Fruit fly (Drosophila melanogaster) ovary, adult (tissue): ENCODE measurements around the gene CalpB.

Experiments used
- CG17801 ChIP-seq: fragments of 200-800 bp; optimal IDR thresholded peaks from 2 replicates; lab custom pipeline; 2019; ENCODE audit warnings: missing biosample characterization, mild to moderate bottlenecking, missing genetic modification characterization, moderate library complexity; ENCODE audit not compliant: partially characterized antibody

Gene CalpB

DNA sequence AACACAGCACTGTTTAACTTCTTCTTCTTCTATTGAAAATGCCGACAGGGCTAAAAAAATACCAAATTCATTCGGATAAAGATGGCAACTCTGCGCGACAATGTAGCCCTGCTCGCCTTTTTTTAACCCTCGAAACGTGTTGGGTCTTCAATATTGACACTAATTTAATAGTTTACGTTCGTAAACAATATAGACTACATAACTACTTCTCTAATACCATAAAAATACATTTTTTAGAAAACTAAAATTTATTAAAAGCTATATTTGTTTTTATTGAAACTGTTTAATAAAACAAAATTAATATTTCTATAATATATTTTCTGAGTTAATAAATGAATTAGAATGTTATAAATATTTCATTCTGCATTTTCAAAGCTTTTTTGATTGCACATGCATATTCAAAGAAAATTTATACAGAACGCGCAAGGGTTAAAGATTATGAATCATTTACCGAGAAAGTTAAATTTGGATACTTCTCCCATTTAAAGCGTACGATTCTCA is at the start of gene CalpB, which contains the start of gene Taf2:
Gene CalpB (plus strand): TSS at position 133 of the 501 bp plus-strand sequence.
Gene Taf2 (minus strand): TSS at position 54 of the 501 bp plus-strand sequence.
- peak; percentile 93 for TF ChIP-seq CG17801 (GFP tag; lab: Kevin White, UChicago)

DNA sequence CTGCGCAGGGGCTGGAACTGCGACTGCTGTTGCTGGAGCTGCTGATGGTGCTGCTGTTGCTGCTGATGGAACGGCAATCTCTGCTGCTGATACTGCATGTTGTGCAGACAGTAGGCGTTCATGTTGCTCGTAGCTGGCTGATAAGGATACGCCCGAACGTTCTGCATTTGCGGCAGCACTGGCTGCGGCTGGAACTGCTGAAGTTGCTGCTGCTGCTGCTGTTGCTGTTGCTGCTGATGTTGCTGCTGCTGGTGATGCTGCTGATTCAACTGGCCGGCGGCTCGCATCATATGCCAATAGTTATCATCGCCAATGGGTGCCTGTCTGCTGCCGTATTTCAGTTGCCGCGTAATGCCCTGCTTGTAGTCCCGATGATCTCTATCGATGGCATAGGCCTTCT is 47.9 kb upstream of the CalpB start:
- no peak for TF ChIP-seq CG17801 (GFP tag; lab: Kevin White, UChicago)

DNA sequence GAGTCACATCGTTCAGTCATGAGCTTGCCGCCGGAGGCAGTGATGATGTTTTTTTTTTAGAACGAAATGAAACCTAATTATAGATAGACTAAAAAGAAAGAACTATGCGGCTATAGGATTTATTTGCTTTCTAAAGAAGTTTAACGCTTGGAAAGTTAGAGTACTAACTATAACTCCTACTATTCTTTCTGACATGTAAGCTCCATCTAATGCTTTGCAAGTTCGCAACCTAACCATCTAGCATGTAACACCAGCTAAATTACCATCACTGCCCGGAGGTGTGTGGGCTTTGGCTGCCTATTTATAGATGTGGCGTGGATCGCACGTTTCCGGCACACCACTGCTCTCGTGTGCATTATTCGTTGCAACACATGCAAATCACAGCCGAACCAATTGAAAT is 46.5 kb upstream of the CalpB start:
- TF ChIP-seq CG17801 (GFP tag; lab: Kevin White, UChicago): no peak

DNA sequence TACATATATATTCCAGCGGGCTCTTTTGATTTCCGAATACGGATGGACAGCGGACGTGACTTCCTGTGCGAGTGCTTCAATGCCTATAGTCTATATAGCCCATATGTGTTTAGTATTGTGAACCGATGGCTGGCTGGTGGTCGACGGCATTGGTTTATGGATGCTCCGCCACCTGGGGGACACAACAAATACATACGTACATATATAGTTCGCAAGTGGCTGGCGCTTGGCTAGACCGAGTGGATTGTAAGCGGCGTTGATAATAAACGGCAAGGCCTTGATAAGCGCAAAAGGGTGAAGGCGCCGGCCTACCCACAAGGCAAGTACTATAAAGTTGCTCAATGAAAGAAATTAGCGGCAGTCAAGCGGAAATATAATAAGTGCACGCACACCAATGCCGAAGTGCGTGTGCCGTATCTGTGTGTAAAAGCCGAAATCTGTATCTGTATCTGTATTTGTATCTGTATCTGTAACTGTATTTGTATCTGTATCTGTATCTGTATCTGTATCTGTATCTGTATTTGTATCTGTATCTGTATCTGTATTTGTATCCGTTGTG is 42.5 kb upstream of the CalpB start:
- TF ChIP-seq CG17801 (GFP tag; lab: Kevin White, UChicago): no peak

DNA sequence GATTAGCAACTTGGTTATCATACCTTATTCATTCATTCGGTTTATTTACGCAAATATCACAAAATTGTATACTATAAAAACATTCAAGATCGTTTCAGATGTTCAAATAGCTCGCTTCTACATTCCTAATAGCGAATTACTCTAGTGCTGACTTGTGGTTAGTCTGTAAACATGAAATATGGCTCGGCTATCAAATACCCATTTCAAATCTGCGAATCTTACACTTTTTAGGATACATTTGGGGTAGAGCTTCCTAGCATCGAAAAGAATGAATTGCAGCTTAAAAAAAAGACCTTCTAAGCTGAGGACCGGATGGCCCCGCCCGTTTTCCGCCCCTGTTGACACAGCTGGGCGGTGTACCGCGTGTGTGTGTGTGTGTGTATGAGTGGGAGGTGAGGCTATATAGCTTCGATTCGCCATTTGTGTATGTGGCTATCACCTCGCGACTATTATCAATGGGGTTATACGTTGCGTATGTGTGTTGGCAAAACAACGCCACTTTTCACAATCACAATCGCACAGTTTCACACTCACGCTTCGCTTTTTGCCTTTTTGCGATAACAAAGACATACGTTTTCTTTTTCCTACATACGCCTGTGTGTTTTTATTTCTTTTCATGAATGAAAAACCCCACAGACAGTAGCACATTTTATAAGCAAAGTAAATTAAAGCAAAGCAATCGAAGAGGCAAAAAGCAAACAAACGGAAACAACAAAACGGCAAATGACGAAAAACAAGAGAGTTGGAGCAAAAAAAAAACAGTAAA is 41.8 kb upstream of the CalpB start:
- TF ChIP-seq CG17801 (GFP tag; lab: Kevin White, UChicago): no peak

DNA sequence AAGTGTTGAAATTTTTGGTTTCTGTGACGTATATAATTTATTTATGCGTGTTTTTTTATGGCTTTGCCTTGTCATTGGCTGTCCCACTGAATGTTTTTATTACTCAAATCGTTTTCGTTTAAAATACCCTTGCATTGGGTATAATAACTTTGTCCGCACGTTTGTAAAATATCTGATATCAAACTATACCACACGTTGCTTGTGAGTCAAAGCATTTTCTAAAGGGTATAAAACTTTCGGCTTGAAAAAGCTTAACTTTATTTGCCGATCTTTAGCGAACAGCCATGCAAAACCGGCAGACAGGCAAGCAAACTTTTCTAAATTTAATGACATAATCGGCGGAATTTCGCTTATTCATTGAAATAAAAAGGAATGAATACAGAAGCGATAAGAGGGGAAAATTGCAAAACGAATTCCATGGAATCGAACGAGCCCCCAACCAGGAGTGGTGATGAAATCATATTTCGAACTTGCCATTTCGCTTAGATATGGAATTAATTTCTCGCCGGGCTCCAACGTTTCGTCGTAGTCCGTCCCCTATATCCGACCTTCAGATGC is 41.1 kb upstream of the CalpB start:
- no peak for TF ChIP-seq CG17801 (GFP tag; lab: Kevin White, UChicago)

DNA sequence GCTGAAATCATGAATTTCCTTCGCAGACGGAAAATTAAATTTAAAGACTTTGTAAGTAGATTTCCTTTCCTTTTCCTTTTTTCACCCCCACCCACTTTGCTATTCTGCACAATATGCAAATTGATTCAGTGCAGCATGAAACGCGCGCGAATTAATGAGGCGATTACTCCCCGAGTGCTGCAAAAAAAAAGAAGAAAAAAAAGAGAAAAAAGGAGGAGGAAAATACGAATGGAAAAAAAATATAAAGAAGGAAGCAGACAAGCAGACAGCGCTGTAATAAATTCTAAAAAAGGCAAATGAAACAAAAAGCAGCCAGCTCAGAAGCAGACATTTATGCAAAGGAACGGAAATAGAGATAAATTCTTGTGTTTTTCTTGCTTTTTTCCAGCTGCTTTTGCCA is 39.8 kb upstream of the CalpB start:
- no peak for TF ChIP-seq CG17801 (GFP tag; lab: Kevin White, UChicago)

DNA sequence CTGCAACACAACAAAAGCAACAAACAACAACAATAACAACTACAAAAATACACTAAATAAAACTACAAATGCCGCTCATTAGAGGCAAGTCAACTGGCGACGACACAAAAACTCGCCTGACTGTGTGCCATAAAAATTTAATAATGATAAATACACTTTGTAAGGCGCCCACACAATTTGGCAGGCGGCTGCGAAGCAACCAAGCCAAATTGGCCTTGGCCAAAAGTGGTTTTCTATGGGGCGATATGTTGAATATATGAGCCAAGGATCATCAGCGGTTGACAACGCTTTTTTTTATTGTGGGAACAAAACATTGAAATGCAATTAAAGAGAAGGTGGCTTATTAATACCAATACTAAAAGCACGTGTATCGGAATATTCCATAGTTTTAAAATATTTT is 38.4 kb upstream of the CalpB start:
- TF ChIP-seq CG17801 (GFP tag; lab: Kevin White, UChicago): no peak

DNA sequence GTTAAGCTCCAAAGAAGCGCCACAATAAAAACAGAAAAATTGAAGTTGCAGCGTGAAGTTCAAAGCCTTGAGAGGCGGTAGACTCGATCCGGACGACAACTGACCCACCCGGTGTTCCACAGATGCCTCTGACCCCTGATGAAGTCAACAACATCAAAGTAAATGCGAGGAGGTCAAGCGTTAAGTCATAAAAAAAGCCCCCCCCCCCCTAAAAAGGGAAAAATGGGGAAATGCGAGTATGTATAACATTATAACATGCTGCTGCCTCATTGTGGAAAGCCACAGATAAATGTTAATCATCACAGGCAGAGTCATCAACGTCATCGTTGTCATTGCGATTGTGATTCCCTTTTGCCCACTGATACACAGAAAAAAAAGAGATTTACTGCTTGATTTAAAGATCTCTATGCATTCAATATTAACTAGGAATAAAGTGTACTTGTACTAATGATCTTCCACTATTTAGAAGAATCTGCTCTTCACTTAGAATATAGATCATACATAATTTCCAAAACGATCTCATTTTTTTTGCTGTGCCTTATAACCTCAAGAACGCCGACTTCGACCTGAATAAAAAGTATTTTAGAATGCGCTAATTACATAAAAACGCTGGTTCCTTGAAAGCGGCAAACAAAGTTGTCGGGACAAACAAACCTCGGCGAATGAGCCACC is 37.4 kb upstream of the CalpB start:
- TF ChIP-seq CG17801 (GFP tag; lab: Kevin White, UChicago): no peak

DNA sequence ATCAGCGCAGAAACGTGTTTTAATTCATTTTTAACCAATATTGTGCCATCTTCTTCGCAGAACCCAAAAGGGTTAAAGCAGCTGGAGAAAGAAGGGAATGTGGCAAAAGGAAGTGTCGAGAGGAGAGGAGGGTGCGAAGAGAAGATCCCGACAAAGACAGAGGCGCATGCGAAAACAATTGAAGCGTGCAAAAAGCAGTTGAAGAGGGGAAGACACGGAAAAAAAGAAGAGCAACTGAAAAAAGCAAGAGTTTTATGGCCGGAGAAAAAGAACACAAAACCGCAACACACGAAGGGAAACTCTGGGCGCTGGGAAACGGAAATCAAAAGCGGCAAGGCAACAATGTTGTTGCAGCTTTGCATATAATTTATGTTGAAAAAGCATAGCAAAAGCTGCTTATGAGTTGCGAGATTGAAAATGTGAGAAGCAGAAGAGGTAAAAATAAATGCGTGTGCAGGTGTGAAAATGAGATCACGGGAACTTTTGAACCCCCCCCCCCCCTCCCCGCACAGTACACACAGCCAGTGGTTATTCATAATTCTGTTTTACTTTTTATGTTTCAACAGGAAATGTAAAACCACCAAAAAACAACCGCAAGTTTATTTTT is 35.3 kb upstream of the CalpB start:
- no peak for TF ChIP-seq CG17801 (GFP tag; lab: Kevin White, UChicago)

DNA sequence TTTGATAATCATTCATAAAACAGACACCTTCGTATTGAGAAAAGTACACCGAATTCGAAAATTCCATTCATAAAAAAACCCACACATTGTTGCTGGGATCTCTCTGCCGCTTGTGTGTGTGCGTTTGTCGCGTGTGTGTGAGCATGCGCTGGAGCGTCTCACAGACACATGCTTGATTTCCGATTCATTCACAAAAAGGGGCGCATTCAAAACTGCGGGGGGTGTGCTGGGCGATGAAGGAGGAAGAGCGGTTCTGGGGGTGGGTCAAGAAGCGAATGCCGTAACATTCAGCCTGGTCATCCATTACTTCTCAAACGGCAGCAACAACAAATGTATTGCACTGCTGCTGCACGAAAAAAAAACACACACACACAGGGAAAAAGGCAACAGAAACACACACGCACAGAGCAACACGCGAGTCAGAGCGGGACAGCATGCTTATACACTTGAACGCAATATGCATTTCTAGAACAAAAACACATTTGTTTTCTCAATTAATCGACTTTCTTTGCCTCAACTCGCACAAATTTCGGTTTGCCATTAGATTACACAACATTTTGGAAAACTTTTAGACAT is 34.6 kb upstream of the CalpB start:
- TF ChIP-seq CG17801 (GFP tag; lab: Kevin White, UChicago): no peak

DNA sequence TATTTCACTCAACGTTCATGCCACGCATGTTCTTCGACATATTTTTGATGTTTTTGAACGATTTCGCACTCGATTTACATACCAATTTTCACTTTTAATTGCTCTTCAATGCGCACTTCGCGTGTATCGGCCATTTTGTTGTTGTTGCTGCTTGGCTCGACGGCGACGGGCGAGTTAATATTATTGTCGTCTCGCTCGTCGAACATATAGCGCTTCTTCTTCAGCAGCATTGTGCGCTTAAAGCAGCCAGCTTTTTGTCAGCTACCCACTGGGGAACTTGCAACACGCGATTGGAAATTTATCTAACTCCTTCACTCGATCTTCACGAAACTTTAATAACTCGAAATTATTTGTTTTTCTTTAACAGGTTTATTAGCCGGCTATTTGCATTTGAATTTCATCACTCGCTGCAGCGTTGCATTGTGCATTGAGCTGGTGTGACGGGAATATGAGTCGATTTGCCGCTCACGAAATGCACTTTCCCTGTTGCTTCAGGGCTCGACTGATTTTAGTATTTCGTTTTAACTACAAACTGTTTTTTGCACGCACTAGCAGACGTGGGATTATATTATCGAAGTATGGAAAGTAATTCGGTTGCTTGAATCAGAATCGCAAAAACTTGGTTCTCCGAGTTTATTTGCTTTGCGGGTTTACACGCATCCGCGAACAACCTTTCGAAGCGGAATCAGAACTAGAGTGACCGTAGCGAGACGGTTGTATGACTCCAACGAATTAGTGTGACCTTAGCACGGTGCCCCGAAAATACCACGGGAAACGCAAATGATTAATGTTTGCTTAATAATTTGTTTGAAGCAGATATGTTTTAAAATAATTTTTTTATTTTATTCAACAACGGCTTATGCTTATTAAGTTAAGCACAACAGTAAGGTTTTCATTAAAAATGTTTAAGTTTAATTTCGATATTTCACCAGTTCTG is 33.7 kb upstream of the CalpB start, which contains the start of gene RasGAP1:
Gene RasGAP1 (minus strand): TSS at position 703 of the 937 bp plus-strand sequence.
- TF ChIP-seq CG17801 (GFP tag; lab: Kevin White, UChicago): peak; percentile 8

DNA sequence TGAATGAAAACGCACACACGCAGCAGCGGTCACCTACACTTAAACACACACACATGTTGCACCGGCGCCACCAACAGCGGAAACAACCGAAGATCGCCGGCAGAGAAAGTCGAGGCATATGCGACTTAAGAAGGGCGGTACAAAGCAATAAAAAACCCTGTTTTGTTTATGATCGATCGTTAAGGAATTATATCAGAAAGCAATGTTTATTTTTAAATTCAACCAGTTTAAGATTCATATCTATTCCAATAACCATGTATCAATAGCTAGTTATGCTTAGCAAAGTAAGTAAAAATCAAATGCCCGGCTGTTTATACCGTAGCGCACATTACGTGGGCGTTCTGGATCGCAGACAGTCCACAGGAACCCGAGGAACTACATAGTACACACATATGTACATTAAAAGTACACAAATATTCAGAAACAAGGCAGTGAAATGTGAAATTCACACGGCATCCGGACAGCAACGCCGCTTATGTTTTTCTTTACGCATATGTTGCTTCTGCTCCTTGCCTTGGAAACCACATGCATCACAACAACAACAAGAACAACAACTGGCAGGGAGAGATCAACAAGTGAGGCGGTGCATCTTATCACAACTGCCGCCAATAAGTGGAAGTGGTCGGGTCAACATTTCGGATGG is 32.7 kb upstream of the CalpB start:
- TF ChIP-seq CG17801 (GFP tag; lab: Kevin White, UChicago): peak; percentile 95
